Fruit fly (Drosophila melanogaster): ENCODE data around the gene Nepl17.

Nepl17 gene

dm6 chr3R:28888561-28889426 is 16.1 kb downstream of the Nepl17 start:
- TF ChIP-seq cnc (optimal IDR thresholded peaks at IDR 0.05) (no peak), CG33017 (tag; optimal IDR thresholded peaks at IDR 0.05) (peak; percentile 80), bab1 (GFP tag; optimal IDR thresholded peaks at IDR 0.05) (peak; percentile 82), Clk (GFP tag; optimal IDR thresholded peaks at IDR 0.05) (peak; percentile 70), pad (GFP tag; optimal IDR thresholded peaks at IDR 0.05) (peak; percentile 67), kay (GFP tag; ENCODE audit: borderline replicate concordance) (no peak), Hr96 (GFP tag; optimal IDR thresholded peaks at IDR 0.05) (peak; percentile 92), CG7101 (tag; optimal IDR thresholded peaks at IDR 0.05) (peak; percentile 85), toe (GFP tag; optimal IDR thresholded peaks at IDR 0.05) (peak; percentile 89), Mnt (GFP tag; optimal IDR thresholded peaks at IDR 0.05) (peak; percentile 84), cic (GFP tag; optimal IDR thresholded peaks at IDR 0.05) (peak; percentile 40), CG14711 (tag; optimal IDR thresholded peaks at IDR 0.05) (peak; percentile 93), tj (GFP tag; optimal IDR thresholded peaks at IDR 0.05) (peak; percentile 54), CG1620 (GFP tag; optimal IDR thresholded peaks at IDR 0.05) (peak; percentile 92), CG5204 (GFP tag; optimal IDR thresholded peaks at IDR 0.05) (peak; percentile 86), CG12768 (GFP tag; optimal IDR thresholded peaks at IDR 0.05) (peak; percentile 87), CG11617 (GFP tag; optimal IDR thresholded peaks at IDR 0.05) (peak; percentile 65), CG7045 (GFP tag; optimal IDR thresholded peaks at IDR 0.05) (peak; percentile 82), Crg-1 (GFP tag; optimal IDR thresholded peaks at IDR 0.05) (peak; percentile 89), ovo (GFP tag; optimal IDR thresholded peaks at IDR 0.05) (peak; percentile 54)

- TF ChIP-seq Hr96 (GFP tag; optimal IDR thresholded peaks at IDR 0.05) (peak; percentile 27), cic (GFP tag; optimal IDR thresholded peaks at IDR 0.05) (peak; percentile 79), Clk (GFP tag; optimal IDR thresholded peaks at IDR 0.05) (no peak), toe (GFP tag; optimal IDR thresholded peaks at IDR 0.05) (peak; percentile 39), bab1 (GFP tag; optimal IDR thresholded peaks at IDR 0.05) (no peak), CG12768 (GFP tag; optimal IDR thresholded peaks at IDR 0.05) (peak; percentile 82), CG14711 (tag; optimal IDR thresholded peaks at IDR 0.05) (no peak), tj (GFP tag; optimal IDR thresholded peaks at IDR 0.05) (no peak), CG11617 (GFP tag; optimal IDR thresholded peaks at IDR 0.05) (no peak), CG1620 (GFP tag; optimal IDR thresholded peaks at IDR 0.05) (no peak), kay (GFP tag; ENCODE audit: borderline replicate concordance) (no peak), cnc (optimal IDR thresholded peaks at IDR 0.05) (no peak), pad (GFP tag; optimal IDR thresholded peaks at IDR 0.05) (peak; percentile 81), Mnt (GFP tag; optimal IDR thresholded peaks at IDR 0.05) (peak; percentile 72), CG33017 (tag; optimal IDR thresholded peaks at IDR 0.05) (no peak), CG5204 (GFP tag; optimal IDR thresholded peaks at IDR 0.05) (no peak)
Observed at dm6 chr3R:28889427-28889736, 16.7 kb downstream of the Nepl17 start.

- TF ChIP-seq cic (GFP tag; optimal IDR thresholded peaks at IDR 0.05) (peak; percentile 10), Mnt (GFP tag; optimal IDR thresholded peaks at IDR 0.05) (no peak)
Observed at dm6 chr3R:28891513-28892097, 18.9 kb downstream of the Nepl17 start.

DNA sequence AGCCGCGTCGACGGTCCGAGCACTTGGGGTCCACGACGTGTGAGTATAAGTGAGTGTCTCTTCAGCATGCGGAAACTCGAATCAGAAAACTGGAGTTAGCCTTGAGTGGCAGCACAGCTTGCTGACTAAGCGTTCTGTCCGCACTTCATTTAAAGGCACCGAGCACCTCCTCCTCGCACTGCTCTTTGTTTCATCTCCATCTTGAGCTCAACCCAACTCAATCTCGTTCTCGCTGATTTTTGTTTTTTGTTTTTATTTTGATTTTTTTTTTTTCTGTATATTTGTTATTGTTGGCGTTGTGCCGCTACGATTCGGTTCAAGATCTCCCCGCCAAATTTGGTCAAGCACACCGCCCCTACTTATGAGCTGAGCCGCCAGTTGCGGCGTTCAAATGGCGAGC is 22.3 kb downstream of the Nepl17 start:
- TF ChIP-seq CG12768 (GFP tag; optimal IDR thresholded peaks at IDR 0.05), result no peak
- peak; percentile 40 for TF ChIP-seq tj (GFP tag; optimal IDR thresholded peaks at IDR 0.05)

DNA sequence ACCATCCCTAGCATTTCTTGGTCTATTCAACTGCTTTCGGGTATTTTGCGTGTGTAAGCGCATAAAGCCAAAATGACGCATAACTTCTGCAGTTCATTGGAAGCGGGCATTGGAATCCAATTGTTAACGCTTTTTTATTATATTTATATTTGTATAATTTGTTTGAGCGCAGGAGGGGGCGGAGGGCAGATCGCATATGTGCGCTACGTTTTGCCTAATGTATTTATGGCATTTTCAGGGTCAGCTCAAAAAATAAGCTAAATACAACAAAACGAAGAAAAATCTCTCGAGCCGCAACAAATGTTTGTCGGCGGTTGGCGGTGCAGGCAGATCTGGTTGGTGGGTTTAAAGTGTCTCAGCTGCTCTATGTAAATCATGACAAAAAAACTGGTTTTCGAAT is 25.2 kb downstream of the Nepl17 start:
- TF ChIP-seq tj (GFP tag; optimal IDR thresholded peaks at IDR 0.05) (no peak), CG11617 (GFP tag; optimal IDR thresholded peaks at IDR 0.05) (no peak), Crg-1 (GFP tag; optimal IDR thresholded peaks at IDR 0.05) (no peak), ovo (GFP tag; optimal IDR thresholded peaks at IDR 0.05) (no peak), CG7045 (GFP tag; optimal IDR thresholded peaks at IDR 0.05) (no peak), cnc (optimal IDR thresholded peaks at IDR 0.05) (no peak), pad (GFP tag; optimal IDR thresholded peaks at IDR 0.05) (no peak), cic (GFP tag; optimal IDR thresholded peaks at IDR 0.05) (no peak), Hr96 (GFP tag; optimal IDR thresholded peaks at IDR 0.05) (no peak), toe (GFP tag; optimal IDR thresholded peaks at IDR 0.05) (no peak), bab1 (GFP tag; optimal IDR thresholded peaks at IDR 0.05) (no peak), CG12768 (GFP tag; optimal IDR thresholded peaks at IDR 0.05) (no peak), CG14711 (tag; optimal IDR thresholded peaks at IDR 0.05) (no peak), Mnt (GFP tag; optimal IDR thresholded peaks at IDR 0.05) (no peak), CG33017 (tag; optimal IDR thresholded peaks at IDR 0.05) (no peak), CG7101 (tag; optimal IDR thresholded peaks at IDR 0.05) (no peak)

DNA sequence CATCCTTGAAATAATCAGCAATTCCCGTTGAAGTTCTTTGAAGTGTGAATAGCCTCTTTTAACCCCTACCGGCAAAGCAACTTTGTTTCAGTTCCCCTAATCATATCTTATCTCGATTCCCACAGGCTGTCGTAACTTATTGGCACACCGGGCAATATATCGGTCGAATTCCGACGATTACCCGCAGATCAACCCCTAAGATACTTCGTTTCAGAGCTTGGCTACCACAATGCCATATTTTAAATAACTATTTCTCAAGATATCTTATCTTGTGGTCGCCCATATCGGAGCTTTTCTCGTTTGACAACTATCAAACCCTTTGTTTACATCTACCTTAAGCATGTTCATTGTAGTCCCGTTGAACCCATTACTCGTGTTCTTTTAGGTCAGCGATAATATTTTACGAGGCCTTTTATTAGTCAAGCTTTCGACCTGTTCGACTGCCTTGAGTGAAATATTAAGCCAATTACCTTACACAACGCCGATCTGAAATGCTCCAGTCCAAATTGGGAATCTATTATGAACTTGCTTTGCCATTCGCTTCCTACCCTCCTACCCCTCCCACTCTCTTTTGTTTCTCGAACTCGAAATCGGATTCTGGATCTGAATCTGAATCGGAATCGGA is 26.3 kb downstream of the Nepl17 start:
- TF ChIP-seq Hr96 (GFP tag; optimal IDR thresholded peaks at IDR 0.05), result no peak
- no peak for TF ChIP-seq pad (GFP tag; optimal IDR thresholded peaks at IDR 0.05)
- TF ChIP-seq CG12768 (GFP tag; optimal IDR thresholded peaks at IDR 0.05), result no peak
- no peak for TF ChIP-seq CG33017 (tag; optimal IDR thresholded peaks at IDR 0.05)
- no peak for TF ChIP-seq toe (GFP tag; optimal IDR thresholded peaks at IDR 0.05)
- TF ChIP-seq tj (GFP tag; optimal IDR thresholded peaks at IDR 0.05), result no peak
- no peak for TF ChIP-seq CG7101 (tag; optimal IDR thresholded peaks at IDR 0.05)
- no peak for TF ChIP-seq ovo (GFP tag; optimal IDR thresholded peaks at IDR 0.05)
- no peak for TF ChIP-seq Mnt (GFP tag; optimal IDR thresholded peaks at IDR 0.05)
- no peak for TF ChIP-seq CG14711 (tag; optimal IDR thresholded peaks at IDR 0.05)
- TF ChIP-seq CG5204 (GFP tag; optimal IDR thresholded peaks at IDR 0.05), result no peak

Data from whole organism, adult.